Worm (Caenorhabditis elegans): ENCODE data around the gene F38B7.10.

The F38B7.10 gene

DNA sequence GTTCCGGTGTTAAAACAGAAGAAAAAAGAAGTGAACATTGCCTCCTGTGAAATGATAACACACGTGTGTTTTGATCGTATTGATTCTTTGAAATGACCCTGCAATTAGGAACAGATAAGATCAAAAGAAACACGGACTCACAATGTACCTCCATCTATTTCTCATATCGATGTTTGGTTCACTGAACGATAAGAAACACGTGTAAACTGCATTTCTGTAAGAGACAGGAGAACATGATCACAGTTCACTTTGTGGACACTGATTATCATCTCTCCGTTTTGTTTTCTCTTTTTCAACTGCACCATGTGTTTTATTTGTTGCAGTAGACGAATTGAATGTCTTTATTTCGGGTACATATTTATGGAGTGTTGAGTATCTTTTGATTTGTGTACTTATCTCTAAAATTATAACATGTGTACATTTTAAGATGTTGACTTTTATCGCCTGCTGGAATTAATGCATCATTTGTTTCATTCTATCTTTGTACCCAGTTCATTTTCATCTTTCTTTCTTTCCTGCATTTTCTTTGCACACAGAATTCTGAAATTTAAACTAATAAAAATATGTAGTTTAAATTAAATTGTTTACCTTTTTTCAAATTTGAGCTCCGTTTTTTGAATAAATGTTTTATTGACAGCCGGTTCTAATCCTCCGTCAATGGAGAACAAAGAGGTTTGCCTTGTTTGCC lies 27.6 kb downstream of the F38B7.10 start, which contains the start of the genes H12C20.7 and nhr-68 (continued):
- TF ChIP-seq nhr-6 (tag; optimal IDR thresholded peaks at IDR 0.05), result peak; percentile 48
- no peak for TF ChIP-seq ceh-62 (tag; optimal IDR thresholded peaks at IDR 0.05)
- no peak for TF ChIP-seq snpc-4 (tag; optimal IDR thresholded peaks at IDR 0.05)
- TF ChIP-seq spr-1 (tag; optimal IDR thresholded peaks at IDR 0.05), result peak; percentile 86
- TF ChIP-seq saeg-2 (GFP tag; IDR thresholded peaks at IDR 0.05), result peak; percentile 96
- no peak for TF ChIP-seq Y105C5A.15 (GFP tag; IDR thresholded peaks at IDR 0.05)
- peak; percentile 99 for TF ChIP-seq aha-1 (tag)
- peak; percentile 50 for TF ChIP-seq nhr-11 (tag; optimal IDR thresholded peaks at IDR 0.05)
- no peak for TF ChIP-seq F44E2.7 (GFP tag; IDR thresholded peaks at IDR 0.05)
- peak; percentile 55 for TF ChIP-seq nhr-25 (tag; optimal IDR thresholded peaks at IDR 0.05; ENCODE audit: borderline replicate concordance, insufficient read depth)
- peak; percentile 38 for TF ChIP-seq rbr-2 (tag; optimal IDR thresholded peaks at IDR 0.05)
- TF ChIP-seq daf-8 (GFP tag; IDR thresholded peaks at IDR 0.05), result no peak
- peak; percentile 98 for TF ChIP-seq gei-8 (GFP tag; optimal IDR thresholded peaks at IDR 0.05)
- no peak for TF ChIP-seq daf-12 (tag; optimal IDR thresholded peaks at IDR 0.05)
- no peak for TF ChIP-seq lin-15B (tag; optimal IDR thresholded peaks at IDR 0.05)
- TF ChIP-seq nhr-102 (tag; optimal IDR thresholded peaks at IDR 0.05), result peak; percentile 97
- peak; percentile 70 for TF ChIP-seq lin-13 (GFP tag; optimal IDR thresholded peaks at IDR 0.05)
- peak; percentile 100 for TF ChIP-seq dmd-6 (GFP tag; IDR thresholded peaks at IDR 0.05)
- TF ChIP-seq nhr-10 (tag; optimal IDR thresholded peaks at IDR 0.05), result peak; percentile 99
- TF ChIP-seq hlh-30 (tag; optimal IDR thresholded peaks at IDR 0.05; ENCODE audit: insufficient read depth), result peak; percentile 96
- no peak for TF ChIP-seq hmg-1.1 (GFP tag; IDR thresholded peaks at IDR 0.05)
- no peak for TF ChIP-seq ama-1 (optimal IDR thresholded peaks at IDR 0.05)
- no peak for TF ChIP-seq skn-1 (tag; optimal IDR thresholded peaks at IDR 0.05)

ce11 chrV:11574563-11574962 lies 29.2 kb downstream of the F38B7.10 start:
- TF ChIP-seq lsy-2 (tag; optimal IDR thresholded peaks at IDR 0.05) (peak in 1 of 2 experiments; percentile 72), mep-1 (tag; optimal IDR thresholded peaks at IDR 0.05) (no peak), lin-15B (tag; optimal IDR thresholded peaks at IDR 0.05) (no peak), dmd-6 (GFP tag; IDR thresholded peaks at IDR 0.05) (peak; percentile 57), daf-16 (GFP tag; optimal IDR thresholded peaks at IDR 0.05) (no peak), daf-16 (tag; optimal IDR thresholded peaks at IDR 0.05) (peak; percentile 52), zfp-2 (tag; optimal IDR thresholded peaks at IDR 0.05) (no peak), nhr-28 (tag; optimal IDR thresholded peaks at IDR 0.05) (peak; percentile 39)

DNA sequence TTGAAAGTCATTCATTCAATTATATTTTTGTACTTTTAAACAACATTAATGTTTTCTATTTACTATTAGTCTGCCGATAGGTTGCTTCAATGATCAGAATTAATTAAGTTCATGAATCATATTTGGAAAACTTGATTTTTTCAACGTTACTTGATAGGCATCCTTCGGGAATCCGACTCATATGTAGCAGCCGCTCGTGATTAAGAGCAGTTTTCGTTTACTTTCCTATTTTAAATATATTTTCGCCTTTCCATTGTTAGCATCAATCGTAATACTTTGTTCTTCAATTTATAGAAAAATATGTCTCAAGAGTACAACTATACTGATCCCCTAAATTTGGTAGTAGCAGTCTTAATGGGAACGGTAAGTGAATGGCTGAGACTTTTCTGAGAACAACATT lies 35.5 kb downstream of the F38B7.10 start, which contains the start of gene srx-90:
Gene srx-90 (plus strand): TSS at position 301 of the 400 bp plus-strand sequence.
- TF ChIP-seq F10B5.3 (tag; optimal IDR thresholded peaks at IDR 0.05) (no peak), unc-39 (tag; optimal IDR thresholded peaks at IDR 0.05) (no peak), dmd-8 (GFP tag; IDR thresholded peaks at IDR 0.05) (no peak), attf-4 (tag; optimal IDR thresholded peaks at IDR 0.05) (no peak), pha-4 (GFP tag; IDR thresholded peaks at IDR 0.05) (no peak), pha-4 (tag; optimal IDR thresholded peaks at IDR 0.05) (no peak)

- TF ChIP-seq pqm-1 (tag; optimal IDR thresholded peaks at IDR 0.05) (no peak), mep-1 (tag; optimal IDR thresholded peaks at IDR 0.05) (no peak), F26F4.8 (GFP tag; conservative IDR thresholded peaks at IDR 0.05) (no peak), cey-2 (tag; optimal IDR thresholded peaks at IDR 0.05; ENCODE audit: borderline replicate concordance, insufficient read depth) (no peak), rbr-2 (tag; optimal IDR thresholded peaks at IDR 0.05) (no peak), daf-8 (GFP tag; IDR thresholded peaks at IDR 0.05) (no peak), fkh-10 (GFP tag; optimal IDR thresholded peaks at IDR 0.05) (no peak), snpc-1.2 (GFP tag; IDR thresholded peaks at IDR 0.05) (no peak)
Observed at ce11 chrV:11583212-11583611, 37.9 kb downstream of the F38B7.10 start, which contains the start of gene srx-88. Gene srx-88 (plus strand): TSS chrV:11583512.
